Fruit fly (Drosophila melanogaster) whole organism, pupa: ENCODE results near the gene mRpL37.

ENCODE experiments used
- CG10348 ChIP-seq: fragments of 200-800 bp; sonication (Bioruptor generic); IDR thresholded peaks from 2 replicates; pipeline ENCODE4 v1.3.6; 2022; ENCODE audit warnings: missing biosample characterization, missing genetic modification characterization
- CG12605 ChIP-seq: fragments of 200-800 bp; sonication (Bioruptor generic); IDR thresholded peaks from 2 replicates; pipeline ENCODE4 v1.3.6; 2022; ENCODE audit warnings: missing biosample characterization, missing genetic modification characterization
- CG13204 ChIP-seq: fragments of 200-800 bp; sonication (Bioruptor generic); optimal IDR thresholded peaks from 2 replicates; lab custom pipeline; 2018; ENCODE audit warnings: missing biosample characterization, mild to moderate bottlenecking, missing genetic modification characterization, moderate library complexity
- CG14655 ChIP-seq: fragments of 200-800 bp; sonication (Bioruptor generic); optimal IDR thresholded peaks from 3 replicates; lab custom pipeline; 2017; ENCODE audit warnings: mild to moderate bottlenecking, missing biosample characterization, missing genetic modification reagents, missing genetic modification characterization
- CG15710 ChIP-seq: fragments of 200-800 bp; sonication (Bioruptor generic); optimal IDR thresholded peaks from 2 replicates; lab custom pipeline; 2018; ENCODE audit warnings: missing biosample characterization, mild to moderate bottlenecking, missing genetic modification characterization, moderate library complexity
- CG17806 ChIP-seq: fragments of 200-800 bp; sonication (Bioruptor generic); optimal IDR thresholded peaks from 2 replicates; lab custom pipeline; 2018; ENCODE audit warnings: missing biosample characterization, mild to moderate bottlenecking, missing genetic modification characterization, moderate library complexity
- CG32121 ChIP-seq: fragments of 200-800 bp; sonication (Bioruptor generic); IDR thresholded peaks from 2 replicates; pipeline ENCODE4 v1.3.6; 2022; ENCODE audit warnings: missing biosample characterization, missing genetic modification characterization
- CG34367 ChIP-seq: fragments of 200-800 bp; sonication (Bioruptor generic); optimal IDR thresholded peaks from 2 replicates; lab custom pipeline; 2018; ENCODE audit warnings: missing biosample characterization, mild to moderate bottlenecking, missing genetic modification characterization
- CG4496 ChIP-seq: fragments of 200-800 bp; sonication (Bioruptor generic); IDR thresholded peaks from 3 replicates; pipeline ENCODE4 v1.3.6; 2022; ENCODE audit warnings: missing biosample characterization, missing genetic modification characterization
- CG8159 ChIP-seq: fragments of 200-800 bp; sonication (Bioruptor generic); optimal IDR thresholded peaks from 3 replicates; lab custom pipeline; 2018; ENCODE audit warnings: missing biosample characterization, mild to moderate bottlenecking, missing genetic modification characterization, moderate library complexity
- CG8301 ChIP-seq: fragments of 200-800 bp; sonication (Bioruptor generic); optimal IDR thresholded peaks from 2 replicates; lab custom pipeline; 2018; ENCODE audit warnings: missing biosample characterization, mild to moderate bottlenecking, missing genetic modification characterization
- CG9948 ChIP-seq: fragments of 200-800 bp; sonication (Bioruptor generic); optimal IDR thresholded peaks from 2 replicates; lab custom pipeline; 2018; ENCODE audit warnings: missing biosample characterization, mild to moderate bottlenecking, missing genetic modification characterization, moderate library complexity
- D1 ChIP-seq: fragments of 200-800 bp; sonication (Bioruptor generic); optimal IDR thresholded peaks from 2 replicates; lab custom pipeline; 2018; ENCODE audit warnings: missing biosample characterization, mild to moderate bottlenecking, missing genetic modification characterization, moderate library complexity
- EcR ChIP-seq: fragments of 200-800 bp; sonication (Bioruptor generic); optimal IDR thresholded peaks from 3 replicates; lab custom pipeline; 2019; ENCODE audit warnings: missing biosample characterization, missing genetic modification characterization, mild to moderate bottlenecking, moderate library complexity, missing genetic modification reagents
- Ets98B ChIP-seq: fragments of 200-800 bp; sonication (Bioruptor generic); IDR thresholded peaks from 2 replicates; pipeline ENCODE4 v1.3.6; 2022; ENCODE audit warnings: missing biosample characterization, missing genetic modification characterization
- Pif1A ChIP-seq: fragments of 200-800 bp; sonication (Bioruptor generic); optimal IDR thresholded peaks from 3 replicates; lab custom pipeline; 2016; ENCODE audit warnings: missing biosample characterization, missing genetic modification characterization
- Pif1B ChIP-seq: fragments of 200-800 bp; sonication (Bioruptor generic); optimal IDR thresholded peaks from 3 replicates; lab custom pipeline; 2016; ENCODE audit warnings: missing biosample characterization, missing genetic modification characterization
- Snoo ChIP-seq: fragments of 200-800 bp; sonication (Bioruptor generic); optimal IDR thresholded peaks from 3 replicates; lab custom pipeline; 2017; ENCODE audit warnings: missing biosample characterization, mild to moderate bottlenecking, missing genetic modification characterization, inconsistent platforms
- fd96Ca ChIP-seq: fragments of 200-800 bp; sonication (Bioruptor generic); IDR thresholded peaks from 3 replicates; pipeline ENCODE4 v1.3.6; 2022; ENCODE audit warnings: missing biosample characterization, missing genetic modification characterization
- gl ChIP-seq: fragments of 200-800 bp; sonication (Bioruptor generic); optimal IDR thresholded peaks from 2 replicates; lab custom pipeline; 2018; ENCODE audit warnings: missing biosample characterization, mild to moderate bottlenecking, missing genetic modification characterization
- rn ChIP-seq: fragments of 200-800 bp; sonication (Bioruptor generic); IDR thresholded peaks from 2 replicates; pipeline ENCODE4 v1.3.6; 2022; ENCODE audit warnings: missing biosample characterization, missing genetic modification characterization

Gene mRpL37

DNA sequence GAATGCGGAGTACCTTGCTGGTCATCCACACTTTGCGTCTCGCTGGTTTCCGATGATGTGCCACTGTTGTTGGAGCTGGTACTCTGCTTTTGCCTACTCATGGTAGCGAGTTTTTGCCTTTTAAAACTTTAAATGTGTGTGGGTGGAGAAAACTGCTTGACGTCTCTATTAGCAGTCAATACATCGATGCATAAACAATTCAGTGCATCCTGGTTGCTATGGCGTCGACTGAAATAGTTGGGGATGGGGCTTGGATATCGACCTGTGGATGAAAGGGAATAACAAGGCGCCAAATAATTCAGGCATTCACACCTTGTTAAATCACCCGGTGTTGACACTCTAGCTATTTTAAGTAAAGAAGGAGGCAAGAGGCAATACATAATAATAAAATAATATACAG lies 1.7 kb downstream of the mRpL37 start, which contains the start of gene CG42633:
TSS of gene CG42633 (minus strand) at position 101 of the 400 bp plus-strand sequence.
- TF ChIP-seq CG14655 (no peak), CG34367 (no peak), CG4496 (GFP tag; lab: Robert Waterston, UW) (no peak), Pif1B (GFP tag; lab: Kevin White, UChicago) (no peak)
- TF ChIP-seq, all 21 proteins: peak for 0

DNA sequence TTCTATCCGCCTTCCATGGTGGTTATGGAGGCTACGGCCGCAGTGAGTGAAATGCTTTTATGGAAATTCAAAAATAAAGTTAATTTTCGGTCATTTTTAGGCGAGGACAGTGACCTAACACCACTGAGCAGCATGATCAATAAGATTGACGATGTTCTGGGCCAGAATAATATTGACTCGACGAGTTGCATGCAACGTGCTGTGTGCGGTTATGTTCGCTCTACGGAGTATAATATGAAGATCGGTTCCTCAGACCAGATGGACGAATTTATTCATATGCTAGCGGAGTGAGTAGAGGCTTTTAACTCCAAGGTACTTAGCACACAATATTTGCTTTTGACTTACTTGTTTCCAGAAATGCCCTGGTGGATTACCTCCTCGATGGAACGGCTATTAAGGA lies 3.7 kb downstream of the mRpL37 start:
- TF ChIP-seq Pif1A (GFP tag; lab: Kevin White, UChicago) = no peak
- no peak for TF ChIP-seq Snoo
- TF ChIP-seq CG4496 (GFP tag; lab: Robert Waterston, UW) = no peak
- no peak for TF ChIP-seq CG10348 (GFP tag; lab: Robert Waterston, UW)
- TF ChIP-seq CG15710 = no peak
- TF ChIP-seq EcR (GFP tag; lab: Kevin White, UChicago) = no peak
- no peak for TF ChIP-seq Ets98B (GFP tag; lab: Robert Waterston, UW)
- TF ChIP-seq CG8159 = no peak
- no peak for TF ChIP-seq CG17806 (tag; lab: Kevin White, UChicago)

DNA sequence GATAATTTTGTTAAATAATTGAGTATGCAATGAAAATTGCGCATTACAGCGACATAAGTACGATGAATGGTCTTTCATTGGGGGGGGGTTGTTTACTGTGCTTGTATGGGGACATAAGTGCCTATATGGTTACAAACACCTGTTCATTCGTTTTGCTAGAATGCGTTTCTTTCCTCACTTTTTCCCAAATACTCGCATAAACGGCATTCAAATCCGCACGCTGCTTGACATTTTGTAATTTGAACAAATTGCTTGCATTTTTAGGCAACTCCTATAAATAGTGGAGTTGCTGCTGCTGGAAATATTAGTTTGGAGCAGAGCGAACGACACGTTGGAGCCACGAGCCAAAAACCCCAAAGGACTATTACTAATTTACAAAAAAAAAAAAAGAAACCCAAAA lies 4.6 kb downstream of the mRpL37 start, which contains the start of gene Desi:
TSS of gene Desi (plus strand) at position 301 of the 400 bp plus-strand sequence.
- no peak for TF ChIP-seq CG8301 (tag; lab: Kevin White, UChicago)
- TF ChIP-seq Pif1A (GFP tag; lab: Kevin White, UChicago) = no peak
- no peak for TF ChIP-seq Pif1B (GFP tag; lab: Kevin White, UChicago)
- no peak for TF ChIP-seq gl (tag; lab: Kevin White, UChicago)
- no peak for TF ChIP-seq EcR (GFP tag; lab: Kevin White, UChicago)
- no peak for TF ChIP-seq CG10348 (GFP tag; lab: Robert Waterston, UW)
- TF ChIP-seq CG8159 = no peak
- no peak for TF ChIP-seq CG34367
- TF ChIP-seq CG15710 = no peak
- TF ChIP-seq CG13204 (GFP tag; lab: Kevin White, UChicago) = no peak
- TF ChIP-seq Snoo = no peak
- no peak for TF ChIP-seq rn (GFP tag; lab: Robert Waterston, UW)
- no peak for TF ChIP-seq Ets98B (GFP tag; lab: Robert Waterston, UW)
- TF ChIP-seq CG9948 = no peak
- no peak for TF ChIP-seq CG32121 (GFP tag; lab: Robert Waterston, UW)
- no peak for TF ChIP-seq CG12605 (GFP tag; lab: Robert Waterston, UW)
- no peak for TF ChIP-seq CG4496 (GFP tag; lab: Robert Waterston, UW)
- TF ChIP-seq CG14655 = no peak
- TF ChIP-seq fd96Ca (GFP tag; lab: Robert Waterston, UW) = no peak
- no peak for TF ChIP-seq D1 (tag; lab: Kevin White, UChicago)

DNA sequence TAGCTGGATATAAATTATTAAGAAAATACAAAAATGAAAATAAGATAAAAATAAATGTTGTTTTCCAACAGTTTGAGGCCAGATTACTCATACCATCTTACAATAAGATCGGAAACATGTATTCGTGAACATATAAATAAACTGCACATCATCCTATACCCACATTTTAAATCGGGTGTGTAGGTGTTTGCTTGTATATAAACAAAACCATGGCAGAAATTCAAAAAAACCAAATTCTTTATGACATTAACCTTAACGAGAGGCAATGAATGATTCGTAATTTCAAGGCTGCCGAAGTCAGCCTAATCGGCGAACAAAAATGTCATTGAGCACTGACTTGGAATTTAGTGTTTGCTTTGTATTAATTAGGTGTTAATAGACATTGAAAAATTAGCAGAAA lies 5.7 kb downstream of the mRpL37 start:
- no peak for TF ChIP-seq EcR (GFP tag; lab: Kevin White, UChicago)
- TF ChIP-seq Pif1B (GFP tag; lab: Kevin White, UChicago) = no peak
- no peak for TF ChIP-seq CG4496 (GFP tag; lab: Robert Waterston, UW)
- TF ChIP-seq fd96Ca (GFP tag; lab: Robert Waterston, UW) = no peak
- TF ChIP-seq CG15710 = no peak
- TF ChIP-seq Ets98B (GFP tag; lab: Robert Waterston, UW) = no peak

DNA sequence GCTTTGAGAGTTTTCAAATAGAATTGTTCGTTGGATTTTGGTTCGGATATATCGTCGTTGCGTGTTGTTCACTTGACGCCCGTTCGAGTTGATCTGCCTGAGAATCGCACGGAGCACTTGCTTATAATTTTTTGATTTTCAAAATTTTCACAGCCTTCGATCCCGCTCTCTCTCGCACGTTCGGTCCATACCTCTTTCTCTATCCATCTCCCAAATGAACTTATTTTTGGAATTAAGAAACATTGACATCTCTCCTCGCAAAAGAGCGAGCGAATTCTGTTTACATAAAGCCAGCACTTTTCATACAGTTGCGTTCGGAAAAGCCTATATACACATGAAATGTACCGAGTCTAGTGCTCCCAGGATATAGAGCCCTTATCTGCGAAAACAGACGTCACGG lies 6.6 kb downstream of the mRpL37 start, which contains the start of the genes CG45076, CG45078 and fau:
TSS of gene CG45076 (minus strand) at position 101 of the 400 bp plus-strand sequence.
TSS of gene CG45078 (minus strand) at position 101 of the 400 bp plus-strand sequence.
TSS of gene fau (minus strand) at position 101 of the 400 bp plus-strand sequence.
- TF ChIP-seq CG13204 (GFP tag; lab: Kevin White, UChicago) (no peak), D1 (tag; lab: Kevin White, UChicago) (no peak), CG9948 (no peak), Snoo (no peak), CG10348 (GFP tag; lab: Robert Waterston, UW) (no peak), CG32121 (GFP tag; lab: Robert Waterston, UW) (no peak), CG12605 (GFP tag; lab: Robert Waterston, UW) (no peak), CG8301 (tag; lab: Kevin White, UChicago) (no peak), EcR (GFP tag; lab: Kevin White, UChicago) (no peak), CG17806 (tag; lab: Kevin White, UChicago) (no peak)

DNA sequence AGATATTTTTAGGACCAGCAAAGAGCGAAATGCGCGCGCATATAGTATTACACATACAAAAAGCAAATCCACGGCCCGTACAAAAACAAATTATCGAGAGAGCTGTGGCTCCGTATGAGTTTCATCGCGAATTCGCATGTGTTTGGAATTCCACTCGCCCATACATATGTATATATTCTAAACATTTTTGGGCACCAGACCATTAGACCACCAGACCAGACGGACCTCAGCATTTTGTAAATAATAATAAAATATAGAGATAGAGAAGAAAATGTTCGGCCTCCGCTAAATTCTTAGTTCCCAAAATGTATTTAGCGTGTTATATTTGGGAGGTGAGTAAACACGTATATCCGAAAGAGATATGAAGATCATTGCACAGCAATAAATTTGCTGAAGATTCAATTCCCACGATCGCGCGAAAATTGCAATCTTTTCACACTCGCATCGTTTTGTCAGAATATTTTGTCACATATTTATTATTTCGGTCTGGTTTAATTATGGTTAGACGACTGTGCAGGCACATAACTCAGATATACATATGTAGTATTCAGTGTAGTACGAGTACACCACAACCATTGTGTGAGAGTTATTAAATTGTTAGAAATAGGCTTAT lies 7.7 kb downstream of the mRpL37 start:
- TF ChIP-seq CG10348 (GFP tag; lab: Robert Waterston, UW) (no peak), CG4496 (GFP tag; lab: Robert Waterston, UW) (0 out of 3 replicates have a peak, but pooled peaks have one; percentile 42)

DNA sequence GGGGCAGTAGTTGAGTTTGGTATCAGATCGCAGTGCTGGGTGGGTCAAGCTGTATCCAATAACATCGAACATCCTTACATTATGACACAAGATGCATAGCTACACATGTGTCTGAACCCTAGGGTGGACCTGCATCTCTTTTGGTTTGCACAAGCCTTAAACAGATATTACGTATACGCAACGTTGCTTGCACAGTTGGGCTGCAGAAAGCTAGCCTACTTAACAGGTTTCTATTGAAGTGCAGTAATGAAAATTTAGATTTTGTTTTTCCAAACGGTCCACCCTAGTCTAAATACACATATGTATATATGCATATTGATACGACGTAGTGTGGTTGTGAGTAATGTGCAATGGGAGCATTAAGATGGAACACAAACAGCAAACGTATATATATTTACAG lies 8.6 kb downstream of the mRpL37 start:
- TF ChIP-seq EcR (GFP tag; lab: Kevin White, UChicago) (no peak), CG4496 (GFP tag; lab: Robert Waterston, UW) (peak; percentile 88), Pif1B (GFP tag; lab: Kevin White, UChicago) (peak; percentile 51), CG32121 (GFP tag; lab: Robert Waterston, UW) (peak; percentile 55; the same call in 1 of the 2 replicates), CG12605 (GFP tag; lab: Robert Waterston, UW) (no peak), Ets98B (GFP tag; lab: Robert Waterston, UW) (peak; percentile 65)
